Worm (Caenorhabditis elegans) whole organism, L1 larva: ENCODE measurements around the gene F26F4.9.
A peak's percentile ranks its signal among the peaks of the same experiment; 100 is the strongest.

Experiments used
- dsc-1 ChIP-seq: sonication (generic microtip); optimal IDR thresholded peaks from 2 replicates; lab custom pipeline; 2016; ENCODE audit warnings: mild to moderate bottlenecking, missing genetic modification characterization, missing compliant biosample characterization
- elt-3 ChIP-seq, 6 experiments: fragments of 150-350 bp in 1 of 6; sonication (generic microtip); optimal IDR thresholded peaks; 2 replicates each; lab custom pipeline; 2017 to 2018; ENCODE audit warnings: missing biosample characterization in 6 of 6, missing genetic modification characterization in 6 of 6, inconsistent platforms in 1 of 6
- pag-3 ChIP-seq: sonication (generic microtip); optimal IDR thresholded peaks from 2 replicates; lab custom pipeline; 2017; ENCODE audit warnings: missing genetic modification characterization, mild to moderate bottlenecking, missing compliant biosample characterization, antibody characterized with exemption, borderline replicate concordance; ENCODE audit not compliant: insufficient read depth

ce11 chrIII:4912317-4912716, at the start of gene F26F4.9, which contains the start of gene cee-1:
- TF ChIP-seq dsc-1 (tag; lab: Kevin White, UChicago), result peak; percentile 84
- TF ChIP-seq elt-3 (tag; optimal IDR thresholded peaks at IDR 0.05; lab: Kevin White, UChicago), result peak in 1 of 6 experiments; percentile 14
- TF ChIP-seq pag-3 (tag; lab: Kevin White, UChicago), result no peak
